Worm (Caenorhabditis elegans): ENCODE results near the gene C16C8.21.

C16C8.21 gene

DNA sequence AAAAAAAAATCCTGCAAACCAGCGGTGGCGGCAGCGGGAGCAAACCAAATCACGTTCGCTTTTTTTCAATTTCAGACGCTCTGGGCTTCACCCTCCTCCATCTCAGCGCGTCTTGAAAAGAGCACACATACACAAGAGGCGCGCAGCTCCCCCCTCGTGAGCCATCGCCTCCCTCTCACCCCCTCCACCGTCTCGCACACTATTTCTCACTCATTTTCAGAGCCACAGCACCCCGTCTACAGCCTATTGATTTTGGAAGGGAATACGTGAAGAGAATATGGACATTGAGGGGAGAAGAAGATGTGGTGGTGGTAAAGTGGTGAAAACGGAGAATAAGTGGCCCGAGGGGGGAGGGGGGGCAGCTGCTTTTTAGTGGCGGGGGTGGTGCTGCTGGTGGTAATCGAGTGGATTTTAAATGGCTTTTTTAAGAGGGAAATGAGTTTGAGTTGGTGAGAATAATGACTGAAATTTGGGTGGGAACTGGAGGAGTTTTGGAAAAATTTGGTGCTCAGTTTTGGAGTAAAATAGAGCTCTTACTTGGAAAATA is 19.8 kb upstream of the C16C8.21 start:
- TF ChIP-seq pqm-1 (tag; optimal IDR thresholded peaks at IDR 0.05) (no peak), egl-13 (tag; optimal IDR thresholded peaks at IDR 0.05) (no peak), nhr-90 (tag; optimal IDR thresholded peaks at IDR 0.05; ENCODE audit: poor library complexity) (no peak), unc-98 (GFP tag; IDR thresholded peaks at IDR 0.05) (no peak), ztf-4 (tag; optimal IDR thresholded peaks at IDR 0.05) (no peak), tbx-2 (tag; optimal IDR thresholded peaks at IDR 0.05) (no peak), unc-130 (tag; optimal IDR thresholded peaks at IDR 0.05) (no peak), fos-1 (tag; optimal IDR thresholded peaks at IDR 0.05) (no peak), Y116A8C.19 (tag; optimal IDR thresholded peaks at IDR 0.05; ENCODE audit: borderline replicate concordance) (no peak), egl-27 (tag; optimal IDR thresholded peaks at IDR 0.05) (no peak), nhr-11 (tag; optimal IDR thresholded peaks at IDR 0.05) (no peak), ceh-63 (GFP tag; optimal IDR thresholded peaks at IDR 0.05) (no peak), unc-30 (tag; optimal IDR thresholded peaks at IDR 0.05) (no peak), zag-1 (tag; optimal IDR thresholded peaks at IDR 0.05) (no peak), nhr-84 (tag; optimal IDR thresholded peaks at IDR 0.05) (no peak), lin-39 (tag; optimal IDR thresholded peaks at IDR 0.05) (no peak), dpl-1 (GFP tag; optimal IDR thresholded peaks at IDR 0.05) (peak in 1 of 3 experiments; percentile 26), skn-1 (tag; optimal IDR thresholded peaks at IDR 0.05) (no peak), isw-1 (GFP tag; IDR thresholded peaks at IDR 0.05) (peak; percentile 47), nhr-12 (tag; optimal IDR thresholded peaks at IDR 0.05) (no peak), aly-2 (tag; optimal IDR thresholded peaks at IDR 0.05) (no peak), nhr-47 (tag; optimal IDR thresholded peaks at IDR 0.05) (peak; percentile 48), zip-4 (GFP tag; optimal IDR thresholded peaks at IDR 0.05) (no peak), C34B4.2 (tag; optimal IDR thresholded peaks at IDR 0.05) (no peak), ets-5 (GFP tag; IDR thresholded peaks at IDR 0.05) (no peak), nhr-77 (tag; optimal IDR thresholded peaks at IDR 0.05) (no peak), dsc-1 (tag; optimal IDR thresholded peaks at IDR 0.05) (no peak), elt-3 (tag; optimal IDR thresholded peaks at IDR 0.05) (no peak), ztf-11 (tag; optimal IDR thresholded peaks at IDR 0.05) (no peak), xbp-1 (tag; optimal IDR thresholded peaks at IDR 0.05) (no peak), sup-37 (GFP tag; optimal IDR thresholded peaks at IDR 0.05) (no peak), F16B12.6 (tag; optimal IDR thresholded peaks at IDR 0.05) (no peak), mef-2 (tag; optimal IDR thresholded peaks at IDR 0.05) (no peak), unc-62 (GFP tag; optimal IDR thresholded peaks at IDR 0.05) (no peak), lir-3 (tag; optimal IDR thresholded peaks at IDR 0.05; ENCODE audit: poor library complexity) (no peak), lsy-2 (tag; optimal IDR thresholded peaks at IDR 0.05) (peak in 1 of 2 experiments; percentile 39), snu-23 (GFP tag; optimal IDR thresholded peaks at IDR 0.05) (no peak), mab-9 (GFP tag; IDR thresholded peaks at IDR 0.05) (no peak), lin-14 (GFP tag; optimal IDR thresholded peaks at IDR 0.05) (peak; percentile 88), nhr-20 (tag; optimal IDR thresholded peaks at IDR 0.05) (no peak), nhr-28 (tag; optimal IDR thresholded peaks at IDR 0.05) (no peak), fkh-10 (GFP tag; optimal IDR thresholded peaks at IDR 0.05) (peak; percentile 48), sptf-1 (tag; optimal IDR thresholded peaks at IDR 0.05) (no peak), lin-35 (GFP tag; optimal IDR thresholded peaks at IDR 0.05) (peak in 1 of 2 experiments; percentile 9), grh-1 (GFP tag; IDR thresholded peaks at IDR 0.05) (no peak), ceh-88 (GFP tag; IDR thresholded peaks at IDR 0.05) (no peak), pag-3 (tag; optimal IDR thresholded peaks at IDR 0.05; ENCODE audit: borderline replicate concordance, insufficient read depth) (no peak), nhr-76 (tag; optimal IDR thresholded peaks at IDR 0.05) (no peak), rnt-1 (tag; optimal IDR thresholded peaks at IDR 0.05) (no peak), hpl-2 (GFP tag; optimal IDR thresholded peaks at IDR 0.05) (no peak), blmp-1 (tag; optimal IDR thresholded peaks at IDR 0.05) (no peak), mep-1 (tag; optimal IDR thresholded peaks at IDR 0.05) (peak; percentile 17), elt-2 (tag; optimal IDR thresholded peaks at IDR 0.05) (no peak)
